Worm (Caenorhabditis elegans) whole organism, late embryonic: Measurements from ENCODE around the gene nex-3.

Experiments used
- Y22D7AL.16 ChIP-seq: sonication (generic microtip); optimal IDR thresholded peaks from 2 replicates; lab custom pipeline; 2016; ENCODE audit warnings: missing genetic modification characterization, missing compliant biosample characterization
- ama-1 ChIP-seq: fragments of 150-350 bp; optimal IDR thresholded peaks from 2 replicates; lab custom pipeline; 2014
- ceh-31 ChIP-seq: sonication (generic microtip); optimal IDR thresholded peaks from 2 replicates; lab custom pipeline; 2016; ENCODE audit warnings: missing genetic modification characterization, missing compliant biosample characterization
- ceh-48 ChIP-seq: sonication (generic microtip); optimal IDR thresholded peaks from 2 replicates; lab custom pipeline; 2016; ENCODE audit warnings: missing genetic modification characterization, inconsistent platforms, missing compliant biosample characterization
- dmd-4 ChIP-seq: sonication (generic microtip); optimal IDR thresholded peaks from 2 replicates; lab custom pipeline; 2016; ENCODE audit warnings: borderline replicate concordance, missing genetic modification characterization, missing compliant biosample characterization
- fax-1 ChIP-seq: sonication (generic microtip); optimal IDR thresholded peaks from 2 replicates; lab custom pipeline; 2016; ENCODE audit warnings: missing genotype, missing genetic modification characterization, missing compliant biosample characterization
- fkh-10 ChIP-seq: fragments of 150-350 bp; optimal IDR thresholded peaks from 2 replicates; lab custom pipeline; 2014; ENCODE audit warnings: missing biosample characterization, missing genetic modification reagents, missing genetic modification characterization
- gmeb-2 ChIP-seq: sonication (generic microtip); optimal IDR thresholded peaks from 2 replicates; lab custom pipeline; 2016; ENCODE audit warnings: missing genetic modification characterization, inconsistent platforms, missing compliant biosample characterization
- mec-3 ChIP-seq: sonication (generic microtip); optimal IDR thresholded peaks from 2 replicates; lab custom pipeline; 2016; ENCODE audit warnings: borderline replicate concordance, missing genetic modification characterization, missing compliant biosample characterization
- nhr-232 ChIP-seq: sonication (generic microtip); optimal IDR thresholded peaks from 2 replicates; lab custom pipeline; 2016; ENCODE audit warnings: missing genetic modification characterization, missing compliant biosample characterization
- odd-2 ChIP-seq: sonication (generic microtip); optimal IDR thresholded peaks from 2 replicates; lab custom pipeline; 2017; ENCODE audit warnings: antibody characterized with exemption, mild to moderate bottlenecking, missing genetic modification characterization, missing compliant biosample characterization
- pha-4 ChIP-seq: fragments of 150-350 bp; optimal IDR thresholded peaks from 2 replicates; lab custom pipeline; 2018; ENCODE audit warnings: missing biosample characterization, missing genetic modification reagents, missing genetic modification characterization

- TF ChIP-seq ama-1 (lab: Kevin White, UChicago), result no peak
- TF ChIP-seq fkh-10, result no peak
- no peak for TF ChIP-seq odd-2
- TF ChIP-seq gmeb-2 (tag; lab: Kevin White, UChicago), result no peak
- no peak for TF ChIP-seq pha-4 (tag; lab: Kevin White, UChicago)
- no peak for TF ChIP-seq Y22D7AL.16
- TF ChIP-seq dmd-4, result no peak
- TF ChIP-seq nhr-232, result no peak
- no peak for TF ChIP-seq ceh-48 (tag; lab: Kevin White, UChicago)
- TF ChIP-seq fax-1 (tag; lab: Kevin White, UChicago), result no peak
- TF ChIP-seq ceh-31 (tag; lab: Kevin White, UChicago), result no peak
- TF ChIP-seq mec-3 (tag; lab: Kevin White, UChicago), result no peak
Observed at ce11 chrIII:4467277-4467676, 25.4 kb downstream of the nex-3 start, which contains the start of gene ndg-4.
